Worm (Caenorhabditis elegans) whole organism, L4/young adult: ENCODE measurements around the gene nth-1.

Experiments
- W03F9.2 ChIP-seq: fragments of 150-350 bp; optimal IDR thresholded peaks from 2 replicates; lab custom pipeline; 2014; ENCODE audit warnings: missing biosample characterization, missing genetic modification characterization
- dao-5 ChIP-seq: sonication (generic microtip); optimal IDR thresholded peaks from 2 replicates; lab custom pipeline; 2016; ENCODE audit warnings: missing genotype, missing genetic modification characterization, moderate library complexity, missing compliant biosample characterization

DNA sequence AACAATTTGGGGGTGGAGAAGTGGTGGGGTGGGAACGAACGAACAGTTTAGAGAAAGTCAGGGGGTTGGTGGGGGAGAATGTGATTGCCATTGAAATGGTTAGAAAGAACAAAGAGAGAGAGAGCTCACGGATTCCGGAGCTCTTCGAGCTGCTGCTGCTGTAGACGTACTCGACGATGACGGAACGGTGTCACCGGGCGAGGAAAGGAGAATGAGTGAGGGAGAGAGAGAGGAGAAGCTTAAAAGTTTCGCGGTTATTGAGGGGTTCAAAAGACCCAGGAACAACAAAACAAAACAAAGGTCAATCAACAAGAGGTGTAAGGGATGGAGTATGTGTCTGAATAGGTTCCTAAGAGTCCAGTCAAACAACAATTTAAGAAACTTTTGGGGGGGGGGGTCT lies 17.8 kb downstream of the nth-1 start:
- TF ChIP-seq dao-5 (tag; lab: Kevin White, UChicago) (no peak), W03F9.2 (tag; lab: Kevin White, UChicago) (no peak)
